Fruit fly (Drosophila melanogaster) whole organism, embryonic: ENCODE data around the gene CG5376.
A peak's percentile ranks its signal among the peaks of the same experiment; 100 is the strongest.

Source experiments
- CG11398 ChIP-seq: fragments of 200-800 bp; sonication (Bioruptor generic); optimal IDR thresholded peaks from 2 replicates; lab custom pipeline; 2016; ENCODE audit warnings: missing biosample characterization, missing genetic modification characterization
- CG12071 ChIP-seq: fragments of 200-800 bp; sonication (Bioruptor generic); optimal IDR thresholded peaks from 3 replicates; lab custom pipeline; 2018; ENCODE audit warnings: missing biosample characterization, mild to moderate bottlenecking, missing genetic modification characterization
- CG15479 ChIP-seq: fragments of 200-800 bp; sonication (Bioruptor generic); optimal IDR thresholded peaks from 3 replicates; lab custom pipeline; 2019; ENCODE audit warnings: missing biosample characterization, mild to moderate bottlenecking, missing genetic modification characterization, moderate library complexity
- CG1602 ChIP-seq: fragments of 200-800 bp; sonication (Bioruptor generic); optimal IDR thresholded peaks from 3 replicates; lab custom pipeline; 2016; ENCODE audit warnings: missing biosample characterization, missing genetic modification characterization
- CG2116 ChIP-seq: fragments of 200-800 bp; sonication (Bioruptor generic); optimal IDR thresholded peaks from 3 replicates; lab custom pipeline; 2018; ENCODE audit warnings: missing biosample characterization, mild to moderate bottlenecking, missing genetic modification characterization
- CG2129 ChIP-seq: fragments of 200-800 bp; sonication (Bioruptor generic); IDR thresholded peaks from 2 replicates; pipeline ENCODE4 v1.3.6; 2022; ENCODE audit warnings: missing biosample characterization, missing genetic modification characterization; ENCODE audit not compliant: partially characterized antibody
- CG34376 ChIP-seq: fragments of 200-800 bp; sonication (Bioruptor generic); optimal IDR thresholded peaks from 2 replicates; lab custom pipeline; 2018; ENCODE audit warnings: missing biosample characterization, mild to moderate bottlenecking, missing genetic modification characterization
- CG42726 ChIP-seq: fragments of 200-800 bp; sonication (Bioruptor generic); IDR thresholded peaks from 2 replicates; pipeline ENCODE4 v1.3.6; 2022; ENCODE audit warnings: missing biosample characterization, missing genetic modification characterization; ENCODE audit not compliant: partially characterized antibody
- CG6175 ChIP-seq: fragments of 200-800 bp; sonication (Bioruptor generic); IDR thresholded peaks from 3 replicates; pipeline ENCODE4 v1.3.6; 2022; ENCODE audit warnings: missing biosample characterization, missing genetic modification characterization
- CG7987 ChIP-seq: fragments of 200-800 bp; sonication (Bioruptor generic); optimal IDR thresholded peaks from 2 replicates; lab custom pipeline; 2018; ENCODE audit warnings: missing biosample characterization, mild to moderate bottlenecking, missing genetic modification characterization, moderate library complexity
- CG8281 ChIP-seq: fragments of 200-800 bp; sonication (Bioruptor generic); optimal IDR thresholded peaks from 2 replicates; lab custom pipeline; 2018; ENCODE audit warnings: missing biosample characterization, mild to moderate bottlenecking, missing genetic modification characterization, moderate library complexity
- CG8478 ChIP-seq: fragments of >200 bp; optimal IDR thresholded peaks from 2 replicates; lab custom pipeline; 2018
- CG8765 ChIP-seq: fragments of 200-800 bp; sonication (Bioruptor generic); IDR thresholded peaks from 2 replicates; pipeline ENCODE4 v1.3.6; 2022; ENCODE audit warnings: missing biosample characterization, missing genetic modification characterization
- CG8944 ChIP-seq: fragments of 200-800 bp; sonication (Bioruptor generic); optimal IDR thresholded peaks from 3 replicates; lab custom pipeline; 2016; ENCODE audit warnings: missing biosample characterization, missing genetic modification characterization
- D ChIP-seq, 2 experiments: fragments of 200-800 bp in 1 of 2; fragments of >200 bp in 1 of 2; sonication (Bioruptor generic) in 1 of 2; optimal IDR thresholded peaks; 2 replicates in 1 of 2; 3 replicates in 1 of 2; lab custom pipeline; 2017; ENCODE audit warnings: mild to moderate bottlenecking in 1 of 2, missing biosample characterization in 1 of 2, missing genetic modification characterization in 1 of 2, missing genetic modification reagents in 1 of 2
- D19A ChIP-seq: fragments of 200-800 bp; optimal IDR thresholded peaks from 3 replicates; lab custom pipeline; 2019; ENCODE audit warnings: missing biosample characterization, mild to moderate bottlenecking, missing genetic modification characterization, moderate library complexity
- D19B ChIP-seq: fragments of 200-800 bp; sonication (Bioruptor generic); optimal IDR thresholded peaks from 2 replicates; lab custom pipeline; 2017; ENCODE audit warnings: missing biosample characterization, mild to moderate bottlenecking, missing genetic modification characterization
- Doc3 ChIP-seq: fragments of 200-800 bp; sonication (Bioruptor generic); IDR thresholded peaks from 3 replicates; pipeline ENCODE4 v1.3.6; 2022; ENCODE audit warnings: missing biosample characterization, missing genetic modification characterization; ENCODE audit not compliant: partially characterized antibody
- Dref ChIP-seq: fragments of 200-800 bp; sonication (Bioruptor generic); IDR thresholded peaks from 2 replicates; pipeline ENCODE4 v1.3.6; 2022; ENCODE audit warnings: missing biosample characterization, missing genetic modification characterization
- ERR ChIP-seq: fragments of 200-800 bp; sonication (Bioruptor generic); optimal IDR thresholded peaks from 2 replicates; lab custom pipeline; 2016; ENCODE audit warnings: missing biosample characterization, missing genetic modification characterization
- Gsc ChIP-seq: fragments of 200-800 bp; sonication (Bioruptor generic); IDR thresholded peaks from 2 replicates; pipeline ENCODE4 v1.3.6; 2022; ENCODE audit warnings: missing biosample characterization, missing genetic modification characterization
- HLH54F ChIP-seq: fragments of 200-800 bp; sonication (Bioruptor generic); optimal IDR thresholded peaks from 3 replicates; lab custom pipeline; 2016; ENCODE audit warnings: missing biosample characterization, missing genetic modification characterization
- HmgD ChIP-seq: fragments of 200-800 bp; sonication (Bioruptor generic); optimal IDR thresholded peaks from 3 replicates; lab custom pipeline; 2016; ENCODE audit warnings: missing biosample characterization, missing genetic modification characterization
- Hr78 ChIP-seq, 2 experiments: fragments of 200-800 bp in 1 of 2; fragments of >200 bp in 1 of 2; sonication (Bioruptor generic) in 1 of 2; optimal IDR thresholded peaks; 2 replicates each; lab custom pipeline; 2017 to 2019; ENCODE audit warnings: missing biosample characterization in 2 of 2, missing genetic modification characterization in 2 of 2, mild to moderate bottlenecking in 1 of 2, moderate library complexity in 1 of 2
- Med ChIP-seq: fragments of 200-800 bp; sonication (Bioruptor generic); peaks from one replicate; lab custom pipeline; 2016; ENCODE audit warnings: missing biosample characterization, missing genetic modification characterization, mild to moderate bottlenecking, inconsistent platforms, moderate library complexity
- Nf-YB ChIP-seq: fragments of 200-800 bp; sonication (Bioruptor generic); optimal IDR thresholded peaks from 3 replicates; lab custom pipeline; 2019; ENCODE audit warnings: missing biosample characterization, mild to moderate bottlenecking, missing genetic modification characterization, moderate library complexity
- Ssrp ChIP-seq: fragments of 200-800 bp; sonication (Bioruptor generic); optimal IDR thresholded peaks from 2 replicates; lab custom pipeline; 2018; ENCODE audit warnings: missing biosample characterization, mild to moderate bottlenecking, missing genetic modification characterization, moderate library complexity
- az2 ChIP-seq: fragments of 200-800 bp; sonication (Bioruptor generic); optimal IDR thresholded peaks from 3 replicates; lab custom pipeline; 2016; ENCODE audit warnings: missing biosample characterization, missing genetic modification characterization
- bowl ChIP-seq: fragments of 200-800 bp; sonication (Bioruptor generic); IDR thresholded peaks from 2 replicates; pipeline ENCODE4 v1.3.6; 2022; ENCODE audit warnings: missing biosample characterization, missing genetic modification characterization
- cad ChIP-seq: fragments of >200 bp; optimal IDR thresholded peaks from 2 replicates; lab custom pipeline; 2017; ENCODE audit warnings: missing biosample characterization, missing genetic modification characterization
- caup ChIP-seq: fragments of 200-800 bp; sonication (Bioruptor generic); optimal IDR thresholded peaks from 3 replicates; lab custom pipeline; 2017; ENCODE audit warnings: missing biosample characterization, mild to moderate bottlenecking, missing genetic modification characterization, moderate library complexity; ENCODE audit not compliant: severe bottlenecking
- chn ChIP-seq: fragments of 200-800 bp; sonication (Bioruptor generic); optimal IDR thresholded peaks from 2 replicates; lab custom pipeline; 2016; ENCODE audit warnings: missing biosample characterization, missing genetic modification characterization
- dati ChIP-seq: fragments of 200-800 bp; sonication (Bioruptor generic); IDR thresholded peaks from 2 replicates; pipeline ENCODE4 v1.3.6; 2022; ENCODE audit warnings: missing biosample characterization, missing genetic modification characterization
- dpn ChIP-seq, 2 experiments: fragments of 200-800 bp; sonication (Bioruptor generic); optimal IDR thresholded peaks; 3 replicates each; lab custom pipeline; 2016; ENCODE audit warnings: missing biosample characterization in 2 of 2, missing genetic modification characterization in 2 of 2
- dysf ChIP-seq: fragments of 200-800 bp; sonication (Bioruptor generic); IDR thresholded peaks from 3 replicates; pipeline ENCODE4 v1.3.6; 2022; ENCODE audit warnings: missing biosample characterization, missing genetic modification characterization
- eve ChIP-seq, 2 experiments: fragments of >200 bp; optimal IDR thresholded peaks; 2 replicates each; lab custom pipeline; 2017; ENCODE audit warnings: missing biosample characterization in 2 of 2, missing genetic modification characterization in 2 of 2
- ftz-f1 ChIP-seq: fragments of 200-800 bp; sonication (Bioruptor generic); optimal IDR thresholded peaks from 2 replicates; lab custom pipeline; 2016; ENCODE audit warnings: missing biosample characterization, missing genetic modification characterization
- grn ChIP-seq: fragments of 200-800 bp; sonication (Bioruptor generic); optimal IDR thresholded peaks from 3 replicates; lab custom pipeline; 2017; ENCODE audit warnings: missing biosample characterization, missing genetic modification characterization
- inv ChIP-seq: fragments of 200-800 bp; sonication (Bioruptor generic); IDR thresholded peaks from 2 replicates; pipeline ENCODE4 v1.3.6; 2022; ENCODE audit warnings: missing biosample characterization, missing genetic modification characterization; ENCODE audit not compliant: partially characterized antibody
- odd ChIP-seq: fragments of 200-800 bp; sonication (Bioruptor generic); optimal IDR thresholded peaks from 2 replicates; lab custom pipeline; 2017; ENCODE audit warnings: missing biosample characterization, mild to moderate bottlenecking, missing genetic modification characterization
- run ChIP-seq: fragments of 200-800 bp; sonication (Bioruptor generic); optimal IDR thresholded peaks from 3 replicates; lab custom pipeline; 2018; ENCODE audit warnings: missing biosample characterization, mild to moderate bottlenecking, missing genetic modification characterization
- sd ChIP-seq: fragments of 200-800 bp; sonication (Bioruptor generic); optimal IDR thresholded peaks from 3 replicates; lab custom pipeline; 2018; ENCODE audit warnings: missing biosample characterization, mild to moderate bottlenecking, missing genetic modification characterization, moderate library complexity
- sens ChIP-seq: fragments of 200-800 bp; sonication (Bioruptor generic); peaks from one replicate; lab custom pipeline; 2016; ENCODE audit warnings: missing biosample characterization, missing genetic modification characterization
- toy ChIP-seq: fragments of 200-800 bp; sonication (Bioruptor generic); IDR thresholded peaks from 2 replicates; pipeline ENCODE4 v1.3.6; 2022; ENCODE audit warnings: missing biosample characterization, missing genetic modification characterization
- vfl ChIP-seq: fragments of 200-800 bp; sonication (Bioruptor generic); optimal IDR thresholded peaks from 2 replicates; lab custom pipeline; 2016; ENCODE audit warnings: missing biosample characterization, missing genetic modification characterization
- vnd ChIP-seq: fragments of 200-800 bp; sonication (Bioruptor generic); IDR thresholded peaks from 3 replicates; pipeline ENCODE4 v1.3.6; 2022; ENCODE audit warnings: missing biosample characterization, missing genetic modification characterization; ENCODE audit not compliant: partially characterized antibody
- zf30C ChIP-seq: fragments of 200-800 bp; sonication (Bioruptor generic); optimal IDR thresholded peaks from 3 replicates; lab custom pipeline; 2018; ENCODE audit warnings: missing biosample characterization, mild to moderate bottlenecking, missing genetic modification characterization

CG5376 gene

DNA sequence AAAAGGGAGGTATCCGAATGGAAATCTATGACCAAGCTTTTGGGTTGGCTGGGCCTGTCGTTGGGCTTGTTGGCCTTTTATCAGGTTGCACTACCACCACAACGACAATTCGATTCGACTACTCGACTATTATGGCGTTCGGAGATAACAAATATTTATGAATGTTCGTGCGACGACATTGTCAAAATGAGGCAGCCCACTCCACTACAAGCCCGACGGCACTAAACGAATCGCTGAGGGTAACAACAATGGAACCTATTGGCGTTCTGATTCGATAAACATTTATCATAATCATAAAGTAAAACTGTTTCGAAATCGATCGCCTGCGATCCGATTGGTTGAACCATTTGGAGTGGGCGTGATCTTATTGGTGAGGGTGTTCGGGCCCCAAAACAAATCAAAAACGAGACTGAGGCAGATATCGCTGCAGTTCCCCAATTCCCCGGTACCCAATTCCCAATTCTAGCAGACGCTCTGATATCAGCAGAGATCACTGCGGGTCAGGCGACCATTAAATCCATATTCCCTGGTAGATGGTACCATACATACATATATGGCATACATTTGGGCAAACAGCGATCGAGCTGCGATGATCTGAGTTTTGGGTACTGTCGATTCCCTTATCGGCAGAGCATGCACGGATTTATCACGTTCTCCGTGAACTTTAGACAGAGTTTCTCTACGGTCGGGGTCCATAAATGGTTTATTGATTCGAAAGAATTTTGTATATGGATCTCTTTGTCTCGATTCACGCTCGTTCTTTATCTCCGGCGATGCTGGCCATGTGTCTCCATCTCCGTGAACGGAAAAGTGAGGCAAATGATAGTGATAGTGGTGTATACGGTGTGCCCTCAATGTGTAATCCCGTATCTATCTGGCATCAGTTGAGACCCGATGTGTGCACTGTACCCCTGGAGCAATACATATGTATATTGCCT lies 34.1 kb downstream of the CG5376 start (continued):
- TF ChIP-seq vnd (GFP tag; lab: Robert Waterston, UW): no peak

dm6 chr3R:22449871-22450424 lies 38.8 kb downstream of the CG5376 start:
- TF ChIP-seq dpn (GFP tag; optimal IDR thresholded peaks at IDR 0.05; lab: Kevin White, UChicago): no peak
- peak; percentile 23 for TF ChIP-seq Nf-YB (GFP tag; lab: Kevin White, UChicago)
- peak; percentile 60 for TF ChIP-seq D19A (tag; lab: Kevin White, UChicago)
- peak; percentile 56 for TF ChIP-seq sens (GFP tag; lab: Kevin White, UChicago)
- no peak for TF ChIP-seq az2
- TF ChIP-seq dati (GFP tag; lab: Robert Waterston, UW): no peak
- no peak for TF ChIP-seq toy (GFP tag; lab: Robert Waterston, UW)
- TF ChIP-seq CG2116 (GFP tag; lab: Kevin White, UChicago): no peak
- TF ChIP-seq Ssrp (tag; lab: Kevin White, UChicago): no peak
- TF ChIP-seq CG6175: 0 out of 3 replicates have a peak, but pooled peaks have one; percentile 25
- TF ChIP-seq grn: peak; percentile 90
- peak; percentile 62 for TF ChIP-seq Med (GFP tag; lab: Kevin White, UChicago)
- TF ChIP-seq cad (GFP tag; lab: Kevin White, UChicago): peak; percentile 13
- TF ChIP-seq ERR: no peak
- TF ChIP-seq CG34376 (GFP tag; lab: Kevin White, UChicago): peak; percentile 98
- TF ChIP-seq CG1602 (GFP tag; lab: Kevin White, UChicago): no peak
- peak; percentile 21 for TF ChIP-seq run (tag; lab: Kevin White, UChicago)
- peak; percentile 23 for TF ChIP-seq D19B
- peak; percentile 5 for TF ChIP-seq odd
- no peak for TF ChIP-seq HLH54F (GFP tag; lab: Kevin White, UChicago)
- TF ChIP-seq dysf (GFP tag; lab: Robert Waterston, UW): no peak
- peak in 1 of 2 experiments; percentile 15 for TF ChIP-seq Hr78 (GFP tag; optimal IDR thresholded peaks at IDR 0.05; lab: Kevin White, UChicago)
- no peak for TF ChIP-seq CG8765 (GFP tag; lab: Robert Waterston, UW)
- TF ChIP-seq CG12071 (GFP tag; lab: Kevin White, UChicago): no peak
- TF ChIP-seq sd (tag; lab: Kevin White, UChicago): peak; percentile 75
- TF ChIP-seq caup (GFP tag; lab: Kevin White, UChicago): peak; percentile 25
- peak; percentile 5 for TF ChIP-seq CG8478 (lab: Kevin White, UChicago)
- no peak for TF ChIP-seq D (optimal IDR thresholded peaks at IDR 0.05; lab: Kevin White, UChicago)
- no peak for TF ChIP-seq D (GFP tag; optimal IDR thresholded peaks at IDR 0.05; lab: Kevin White, UChicago)
- TF ChIP-seq bowl (GFP tag; lab: Robert Waterston, UW): no peak
- no peak for TF ChIP-seq ftz-f1 (GFP tag; lab: Kevin White, UChicago)
- TF ChIP-seq chn (GFP tag; lab: Kevin White, UChicago): no peak
- TF ChIP-seq CG8281: peak; percentile 84

- TF ChIP-seq inv (GFP tag; lab: Robert Waterston, UW) (no peak), CG42726 (GFP tag; lab: Robert Waterston, UW) (0 out of 2 replicates have a peak, but pooled peaks have one; percentile 35), CG15479 (GFP tag; lab: Kevin White, UChicago) (no peak), CG11398 (GFP tag; lab: Kevin White, UChicago) (no peak), CG7987 (peak; percentile 49), CG8944 (no peak), eve (GFP tag; optimal IDR thresholded peaks at IDR 0.05; lab: Kevin White, UChicago) (no peak), Dref (peak; percentile 52), Gsc (GFP tag; lab: Robert Waterston, UW) (no peak), CG2129 (GFP tag; lab: Robert Waterston, UW) (no peak), zf30C (GFP tag; lab: Kevin White, UChicago) (no peak), HmgD (GFP tag; lab: Kevin White, UChicago) (no peak), vfl (GFP tag; lab: Kevin White, UChicago) (no peak), Doc3 (no peak)
These were observed 40.9 kb downstream of the CG5376 start, which contains the start of gene CG34376 for dm6 chr3R:22447874-22448254. Gene CG34376, plus strand, starts transcription at chr3R:22448099.
